Fruit fly (Drosophila melanogaster): ENCODE data around the gene CG32263.

DNA sequence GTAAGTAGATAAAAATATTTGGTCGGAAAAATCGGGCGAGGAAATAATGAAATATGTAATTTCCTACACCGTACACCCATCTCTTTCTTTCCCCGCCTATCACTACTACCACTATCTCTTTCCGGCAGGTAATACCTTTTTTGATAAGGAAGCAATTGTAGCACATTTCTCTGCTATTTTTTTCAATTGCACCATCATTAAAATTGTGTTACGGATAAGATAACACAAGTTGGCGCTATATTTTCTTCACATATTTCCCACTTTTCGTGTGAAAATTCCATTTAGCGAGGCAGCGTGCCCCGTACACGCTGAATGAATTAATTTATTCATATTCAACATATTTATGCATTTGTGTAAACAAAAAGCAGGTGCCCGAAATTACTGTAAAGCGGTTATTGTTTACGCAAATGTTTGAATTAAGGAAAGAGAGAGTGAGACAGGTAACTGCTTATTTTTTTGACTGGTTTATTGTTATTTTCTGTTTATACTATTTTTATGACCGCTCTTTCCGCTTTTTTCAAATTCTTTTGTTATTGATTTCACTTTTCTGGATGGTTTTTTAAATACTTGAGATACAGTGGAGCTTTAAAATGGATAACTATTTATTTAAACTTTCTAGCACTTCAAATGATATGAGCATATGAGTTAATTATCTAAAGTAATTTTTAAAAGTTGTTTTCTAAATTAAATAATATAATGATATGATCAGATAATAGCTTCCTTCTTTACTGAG is 24.4 kb downstream of the CG32263 start:
- TF ChIP-seq Dif (GFP tag; optimal IDR thresholded peaks at IDR 0.05; ENCODE audit: partially characterized antibody) (no peak), Vsx2 (GFP tag; optimal IDR thresholded peaks at IDR 0.05; ENCODE audit: partially characterized antibody) (no peak)

Data from whole organism, wandering third instar larva.